Worm (Caenorhabditis elegans) whole organism, L2 larva: ENCODE data around the gene pstk-1.

Experiments used
- ZK546.5 ChIP-seq: sonication (generic microtip); optimal IDR thresholded peaks from 2 replicates; lab custom pipeline; 2017; ENCODE audit warnings: missing biosample characterization, missing genetic modification characterization
- alr-1 ChIP-seq: fragments of 150-350 bp; optimal IDR thresholded peaks from 2 replicates; lab custom pipeline; 2014; ENCODE audit warnings: missing biosample characterization, missing genetic modification characterization
- aly-2 ChIP-seq: fragments of 150-350 bp; optimal IDR thresholded peaks from 2 replicates; lab custom pipeline; 2014; ENCODE audit warnings: missing biosample characterization, missing genetic modification characterization
- blmp-1 ChIP-seq: sonication (generic microtip); optimal IDR thresholded peaks from 2 replicates; lab custom pipeline; 2017; ENCODE audit warnings: missing genetic modification characterization, mild to moderate bottlenecking, missing compliant biosample characterization, antibody characterized with exemption, moderate library complexity; ENCODE audit not compliant: insufficient read depth
- ceh-16 ChIP-seq: fragments of 150-350 bp; optimal IDR thresholded peaks from 2 replicates; lab custom pipeline; 2014; ENCODE audit warnings: missing biosample characterization, missing genetic modification characterization
- ceh-82 ChIP-seq: fragments of 150-350 bp; optimal IDR thresholded peaks from 2 replicates; lab custom pipeline; 2014; ENCODE audit warnings: missing biosample characterization, missing genetic modification characterization
- crh-2 ChIP-seq: sonication (generic microtip); optimal IDR thresholded peaks from 2 replicates; lab custom pipeline; 2017; ENCODE audit warnings: missing biosample characterization, missing genetic modification characterization
- elt-3 ChIP-seq: sonication (generic microtip); optimal IDR thresholded peaks from 2 replicates; lab custom pipeline; 2017; ENCODE audit warnings: missing biosample characterization, missing genetic modification characterization
- fos-1 ChIP-seq: fragments of 150-350 bp; optimal IDR thresholded peaks from 2 replicates; lab custom pipeline; 2014; ENCODE audit warnings: missing biosample characterization, missing genetic modification characterization
- gmeb-1 ChIP-seq: fragments of 150-350 bp; optimal IDR thresholded peaks from 2 replicates; lab custom pipeline; 2014; ENCODE audit warnings: missing biosample characterization, missing genetic modification characterization
- lin-13 ChIP-seq: fragments of 150-350 bp; optimal IDR thresholded peaks from 2 replicates; lab custom pipeline; 2014; ENCODE audit warnings: missing biosample characterization, missing genetic modification reagents, missing genetic modification characterization
- lin-39 ChIP-seq: fragments of 150-350 bp; optimal IDR thresholded peaks from 2 replicates; lab custom pipeline; 2014; ENCODE audit warnings: missing biosample characterization, missing genetic modification reagents, missing genetic modification characterization
- lsy-2 ChIP-seq, 2 experiments: fragments of 150-350 bp in 1 of 2; sonication (generic microtip) in 1 of 2; optimal IDR thresholded peaks; 2 replicates each; lab custom pipeline; 2014 to 2017; ENCODE audit warnings: missing biosample characterization in 2 of 2, missing genetic modification characterization in 2 of 2
- mab-5 ChIP-seq: fragments of 150-350 bp; optimal IDR thresholded peaks from 2 replicates; lab custom pipeline; 2014; ENCODE audit warnings: missing biosample characterization, missing genetic modification characterization
- mdl-1 ChIP-seq, 2 experiments: fragments of 150-350 bp in 1 of 2; sonication (generic microtip) in 1 of 2; optimal IDR thresholded peaks; 2 replicates each; lab custom pipeline; 2017; ENCODE audit warnings: missing biosample characterization in 2 of 2, missing genetic modification characterization in 2 of 2
- nhr-10 ChIP-seq: sonication (generic microtip); optimal IDR thresholded peaks from 2 replicates; lab custom pipeline; 2017; ENCODE audit warnings: missing biosample characterization, missing genetic modification characterization
- nhr-12 ChIP-seq: fragments of 150-350 bp; optimal IDR thresholded peaks from 2 replicates; lab custom pipeline; 2014; ENCODE audit warnings: missing biosample characterization, missing genetic modification characterization
- nhr-129 ChIP-seq: fragments of 150-350 bp; optimal IDR thresholded peaks from 2 replicates; lab custom pipeline; 2014; ENCODE audit warnings: missing biosample characterization, missing genetic modification characterization
- nhr-23 ChIP-seq: fragments of 150-350 bp; optimal IDR thresholded peaks from 2 replicates; lab custom pipeline; 2014; ENCODE audit warnings: missing biosample characterization, missing genetic modification reagents, missing genetic modification characterization
- nhr-237 ChIP-seq: fragments of 150-350 bp; optimal IDR thresholded peaks from 2 replicates; lab custom pipeline; 2014; ENCODE audit warnings: missing biosample characterization, missing genetic modification characterization
- nhr-25 ChIP-seq: fragments of 150-350 bp; sonication (generic microtip); optimal IDR thresholded peaks from 3 replicates; lab custom pipeline; 2014; ENCODE audit warnings: missing biosample characterization, missing genetic modification characterization
- nhr-6 ChIP-seq: fragments of 150-350 bp; optimal IDR thresholded peaks from 2 replicates; lab custom pipeline; 2014; ENCODE audit warnings: missing biosample characterization, missing genetic modification characterization
- peb-1 ChIP-seq: fragments of 150-350 bp; optimal IDR thresholded peaks from 2 replicates; lab custom pipeline; 2014; ENCODE audit warnings: missing biosample characterization, missing genetic modification characterization
- skn-1 ChIP-seq: sonication (generic microtip); optimal IDR thresholded peaks from 2 replicates; lab custom pipeline; 2017; ENCODE audit warnings: missing biosample characterization, missing genetic modification characterization
- sma-3 ChIP-seq: sonication (generic microtip); optimal IDR thresholded peaks from 2 replicates; lab custom pipeline; 2016; ENCODE audit warnings: missing genetic modification reagents, missing genetic modification characterization, missing compliant biosample characterization
- sma-9 ChIP-seq, 2 experiments: fragments of 150-350 bp in 1 of 2; sonication (generic microtip) in 1 of 2; optimal IDR thresholded peaks; 2 replicates each; lab custom pipeline; 2014 to 2016; ENCODE audit warnings: missing genetic modification characterization in 2 of 2, mild to moderate bottlenecking in 1 of 2, missing biosample characterization in 1 of 2, missing compliant biosample characterization in 1 of 2, missing genetic modification reagents in 1 of 2, moderate library complexity in 1 of 2
- snpc-4 ChIP-seq: fragments of 150-350 bp; optimal IDR thresholded peaks from 2 replicates; lab custom pipeline; 2014; ENCODE audit warnings: missing biosample characterization, missing genetic modification characterization
- unc-39 ChIP-seq: fragments of 150-350 bp; optimal IDR thresholded peaks from 2 replicates; lab custom pipeline; 2014; ENCODE audit warnings: missing biosample characterization, missing genetic modification characterization
- unc-55 ChIP-seq: fragments of 150-350 bp; sonication (generic microtip); optimal IDR thresholded peaks from 3 replicates; lab custom pipeline; 2014; ENCODE audit warnings: missing biosample characterization, missing genetic modification reagents, missing genetic modification characterization
- unc-62 ChIP-seq: fragments of 150-350 bp; optimal IDR thresholded peaks from 2 replicates; lab custom pipeline; 2014; ENCODE audit warnings: missing biosample characterization, missing genetic modification reagents, missing genetic modification characterization
- ztf-11 ChIP-seq: sonication (generic microtip); optimal IDR thresholded peaks from 2 replicates; lab custom pipeline; 2017; ENCODE audit warnings: missing biosample characterization, missing genetic modification characterization
- ztf-4 ChIP-seq: fragments of 150-350 bp; optimal IDR thresholded peaks from 2 replicates; lab custom pipeline; 2014; ENCODE audit warnings: missing biosample characterization, missing genetic modification characterization

The pstk-1 gene

DNA sequence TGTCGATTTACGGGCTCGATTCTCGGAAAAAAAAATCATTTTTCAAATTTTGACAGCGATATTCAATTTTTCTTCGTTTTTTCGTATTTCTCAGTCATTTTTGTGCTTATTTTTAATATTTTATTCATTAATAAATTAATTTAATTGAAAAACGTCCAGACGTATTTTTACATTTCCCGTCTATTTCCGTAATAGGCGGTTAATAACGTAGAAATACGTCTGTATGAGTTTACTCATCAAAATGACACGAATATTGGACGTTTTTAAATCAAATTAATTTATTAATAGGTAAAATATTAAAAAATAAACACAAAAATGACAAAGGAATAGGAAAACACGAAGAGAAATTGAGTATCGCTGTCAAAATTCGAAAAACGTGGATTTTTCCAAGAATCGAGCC is 41.7 kb upstream of the pstk-1 start:
- peak; percentile 94 for TF ChIP-seq nhr-25 (tag; lab: Kevin White, UChicago)
- no peak for TF ChIP-seq ceh-16 (tag; lab: Kevin White, UChicago)
- no peak for TF ChIP-seq blmp-1

DNA sequence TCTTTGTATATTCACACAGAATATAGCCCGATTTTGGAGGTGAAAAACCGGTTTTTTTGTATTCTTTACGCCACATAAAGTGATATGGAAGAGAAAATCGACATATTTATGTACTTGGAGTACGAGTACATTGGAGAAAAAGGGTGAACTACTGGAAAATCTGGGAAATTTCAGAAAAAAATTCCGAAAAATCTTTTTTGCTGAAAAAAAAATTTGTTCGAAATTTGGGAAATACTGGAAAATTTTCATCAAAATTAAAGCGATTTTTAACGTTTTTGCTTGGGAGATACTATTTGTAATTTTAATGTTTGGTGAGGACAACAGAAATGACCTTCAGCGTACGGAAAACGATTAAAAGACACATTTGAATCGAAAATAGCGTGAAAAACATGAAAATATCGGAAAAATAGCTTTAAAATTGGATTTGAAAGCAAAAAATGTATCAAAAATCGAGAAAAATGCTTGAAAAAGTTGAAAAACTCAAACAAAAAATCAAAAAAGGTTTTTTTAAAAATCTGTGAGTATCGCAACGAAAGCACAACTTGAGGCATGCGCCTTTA is 40.5 kb upstream of the pstk-1 start:
- TF ChIP-seq nhr-12, result peak; percentile 81
- peak; percentile 17 for TF ChIP-seq mab-5
- no peak for TF ChIP-seq ceh-82
- TF ChIP-seq nhr-25 (tag; lab: Kevin White, UChicago), result peak; percentile 52

DNA sequence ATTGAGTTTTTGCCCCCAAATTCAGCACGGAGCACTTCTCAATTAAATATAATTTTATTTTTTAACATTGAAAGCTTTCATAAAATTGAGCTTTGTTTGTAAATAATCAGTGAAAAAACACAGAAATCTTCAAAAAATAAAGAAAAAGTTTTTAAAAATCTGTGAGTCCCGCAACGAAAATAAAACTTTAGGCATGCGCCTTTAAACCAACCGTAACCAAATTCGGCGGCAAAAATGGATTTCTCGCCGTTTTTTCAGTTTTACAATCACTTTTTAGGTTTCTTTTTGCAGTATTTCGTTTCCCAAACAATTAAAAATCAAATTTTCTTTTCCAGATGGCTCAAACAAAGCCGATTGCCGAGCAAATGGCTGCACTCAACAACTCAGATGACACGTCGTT is 39.9 kb upstream of the pstk-1 start, which contains the start of gene pie-1:
Gene pie-1 (plus strand): TSS at position 336 of the 400 bp plus-strand sequence.
- TF ChIP-seq ceh-82, result no peak
- no peak for TF ChIP-seq aly-2
- no peak for TF ChIP-seq fos-1
- no peak for TF ChIP-seq nhr-6 (tag; lab: Kevin White, UChicago)
- no peak for TF ChIP-seq ZK546.5
- no peak for TF ChIP-seq nhr-23
- no peak for TF ChIP-seq nhr-129 (tag; lab: Kevin White, UChicago)
- TF ChIP-seq crh-2 (tag; lab: Kevin White, UChicago), result no peak
- TF ChIP-seq mdl-1 (tag; optimal IDR thresholded peaks at IDR 0.05; lab: Kevin White, UChicago), result no peak
- TF ChIP-seq sma-3 (GFP tag; lab: Kevin White, UChicago), result no peak
- TF ChIP-seq nhr-237 (tag; lab: Kevin White, UChicago), result no peak
- no peak for TF ChIP-seq unc-55
- no peak for TF ChIP-seq unc-39 (tag; lab: Kevin White, UChicago)
- TF ChIP-seq skn-1, result no peak

DNA sequence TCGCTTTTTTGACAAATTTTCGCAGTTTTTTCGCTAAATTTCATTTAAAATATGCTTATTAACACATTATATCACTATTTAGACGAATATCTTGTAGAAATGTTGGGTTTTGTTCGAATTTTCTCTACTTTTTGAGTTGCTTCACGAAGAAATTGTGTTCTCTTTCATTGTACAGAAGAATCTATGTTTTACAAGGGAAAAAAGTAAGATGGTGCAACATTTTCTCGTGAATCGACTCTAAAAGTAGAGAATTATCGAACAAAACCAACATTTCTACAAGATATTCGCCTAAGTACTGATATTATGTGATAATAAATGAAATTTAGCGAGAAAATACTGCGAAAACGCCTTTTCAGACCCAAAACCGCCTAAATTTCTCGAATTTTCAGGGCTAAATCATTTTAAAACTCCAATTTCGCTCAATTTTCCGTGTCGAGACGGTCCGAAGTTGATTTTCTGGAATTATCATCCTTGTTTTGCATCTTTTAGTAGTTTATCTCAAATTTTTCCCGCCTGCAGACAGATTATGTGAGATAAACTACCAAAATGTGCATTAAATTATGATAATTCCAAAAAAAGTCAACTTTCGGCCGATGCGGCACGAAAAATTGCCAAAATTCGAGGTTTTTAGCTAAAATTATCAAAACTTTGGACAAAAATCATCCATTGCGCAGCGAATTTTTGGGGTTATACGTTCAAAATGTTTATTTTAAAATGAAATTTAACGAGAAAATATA is 38.7 kb upstream of the pstk-1 start:
- TF ChIP-seq blmp-1, result peak; percentile 20
- TF ChIP-seq nhr-237 (tag; lab: Kevin White, UChicago), result no peak
- TF ChIP-seq ztf-4, result no peak
- TF ChIP-seq snpc-4, result no peak
- TF ChIP-seq nhr-25 (tag; lab: Kevin White, UChicago), result peak; percentile 89
- TF ChIP-seq peb-1 (tag; lab: Kevin White, UChicago), result no peak
- TF ChIP-seq skn-1, result no peak
- TF ChIP-seq sma-3 (GFP tag; lab: Kevin White, UChicago), result no peak
- no peak for TF ChIP-seq unc-62 (GFP tag; lab: Kevin White, UChicago)
- TF ChIP-seq alr-1 (tag; lab: Kevin White, UChicago), result no peak
- no peak for TF ChIP-seq crh-2 (tag; lab: Kevin White, UChicago)
- no peak for TF ChIP-seq lsy-2 (tag; optimal IDR thresholded peaks at IDR 0.05; lab: Kevin White, UChicago)
- no peak for TF ChIP-seq elt-3 (tag; lab: Kevin White, UChicago)
- no peak for TF ChIP-seq lin-39
- TF ChIP-seq ztf-11 (tag; lab: Kevin White, UChicago), result no peak

DNA sequence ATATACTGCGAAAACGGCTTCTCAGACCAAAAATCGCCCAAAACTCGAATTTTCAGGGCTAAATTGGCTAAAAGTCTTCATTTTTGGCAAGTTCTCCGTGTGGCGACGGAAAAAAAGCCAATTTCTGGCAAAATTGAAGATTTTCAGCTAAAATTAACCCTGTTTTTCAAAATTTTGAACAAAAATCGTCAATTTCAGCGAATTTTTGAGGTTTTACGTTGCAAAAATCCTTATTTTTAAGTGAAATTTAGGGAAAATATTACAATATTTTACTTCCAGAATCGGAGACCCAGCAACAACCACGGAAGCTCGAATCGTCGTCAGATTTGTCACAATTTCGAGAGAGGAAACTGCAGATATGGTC is 38.2 kb upstream of the pstk-1 start:
- TF ChIP-seq unc-55, result no peak
- no peak for TF ChIP-seq nhr-10 (tag; lab: Kevin White, UChicago)
- TF ChIP-seq nhr-6 (tag; lab: Kevin White, UChicago), result no peak
- no peak for TF ChIP-seq nhr-25 (tag; lab: Kevin White, UChicago)
- no peak for TF ChIP-seq gmeb-1
- no peak for TF ChIP-seq snpc-4
- TF ChIP-seq unc-39 (tag; lab: Kevin White, UChicago), result no peak
- no peak for TF ChIP-seq sma-9 (GFP tag; optimal IDR thresholded peaks at IDR 0.05; lab: Kevin White, UChicago)
- TF ChIP-seq sma-9 (tag; optimal IDR thresholded peaks at IDR 0.05; lab: Kevin White, UChicago), result no peak
- no peak for TF ChIP-seq ZK546.5
- no peak for TF ChIP-seq nhr-129 (tag; lab: Kevin White, UChicago)
- no peak for TF ChIP-seq alr-1 (tag; lab: Kevin White, UChicago)
- TF ChIP-seq sma-3 (GFP tag; lab: Kevin White, UChicago), result no peak
- no peak for TF ChIP-seq ceh-16 (tag; lab: Kevin White, UChicago)
- no peak for TF ChIP-seq peb-1 (tag; lab: Kevin White, UChicago)
- TF ChIP-seq ceh-82, result no peak
- TF ChIP-seq lin-13 (GFP tag; lab: Kevin White, UChicago), result no peak
- TF ChIP-seq, all 48 proteins: peak for 0
